Fruit fly (Drosophila melanogaster) whole organism, embryonic: ENCODE results near the gene Tango1.

Experiments
- B-H2 ChIP-seq: fragments of 200-800 bp; sonication (Bioruptor generic); optimal IDR thresholded peaks from 2 replicates; lab custom pipeline; 2018; ENCODE audit warnings: missing biosample characterization, mild to moderate bottlenecking, missing genetic modification characterization
- Blimp-1 ChIP-seq: fragments of 200-800 bp; sonication (Bioruptor generic); optimal IDR thresholded peaks from 3 replicates; lab custom pipeline; 2018; ENCODE audit warnings: missing biosample characterization, missing genetic modification characterization, mild to moderate bottlenecking, moderate library complexity, missing genetic modification reagents
- CG12659 ChIP-seq: fragments of 200-800 bp; sonication (Bioruptor generic); optimal IDR thresholded peaks from 3 replicates; lab custom pipeline; 2017; ENCODE audit warnings: mild to moderate bottlenecking, missing biosample characterization, missing genetic modification reagents, missing genetic modification characterization
- CG13287 ChIP-seq: fragments of 200-800 bp; sonication (Bioruptor generic); IDR thresholded peaks from 2 replicates; pipeline ENCODE4 v1.3.6; 2022; ENCODE audit warnings: missing biosample characterization, missing genetic modification characterization; ENCODE audit not compliant: partially characterized antibody
- CG13296 ChIP-seq: fragments of 200-800 bp; sonication (Bioruptor generic); optimal IDR thresholded peaks from 3 replicates; lab custom pipeline; 2018; ENCODE audit warnings: missing biosample characterization, mild to moderate bottlenecking, missing genetic modification characterization
- CG15514 ChIP-seq: fragments of 200-800 bp; sonication (Bioruptor generic); optimal IDR thresholded peaks from 3 replicates; lab custom pipeline; 2017; ENCODE audit warnings: missing biosample characterization, missing genetic modification characterization, mild to moderate bottlenecking, moderate library complexity, missing genetic modification reagents
- CG17385 ChIP-seq: fragments of 200-800 bp; sonication (Bioruptor generic); optimal IDR thresholded peaks from 3 replicates; lab custom pipeline; 2018; ENCODE audit warnings: missing biosample characterization, mild to moderate bottlenecking, missing genetic modification characterization
- CG2129 ChIP-seq: fragments of 200-800 bp; sonication (Bioruptor generic); IDR thresholded peaks from 2 replicates; pipeline ENCODE4 v1.3.6; 2022; ENCODE audit warnings: missing biosample characterization, missing genetic modification characterization; ENCODE audit not compliant: partially characterized antibody
- CG3065 ChIP-seq: fragments of 200-800 bp; sonication (Bioruptor generic); optimal IDR thresholded peaks from 2 replicates; lab custom pipeline; 2016; ENCODE audit warnings: missing biosample characterization, missing genetic modification characterization
- CG34376 ChIP-seq: fragments of 200-800 bp; sonication (Bioruptor generic); optimal IDR thresholded peaks from 2 replicates; lab custom pipeline; 2018; ENCODE audit warnings: missing biosample characterization, mild to moderate bottlenecking, missing genetic modification characterization
- CG3838 ChIP-seq: fragments of 200-800 bp; sonication (Bioruptor generic); optimal IDR thresholded peaks from 3 replicates; lab custom pipeline; 2016; ENCODE audit warnings: missing biosample characterization, missing genetic modification characterization
- CG4617 ChIP-seq: fragments of 200-800 bp; sonication (Bioruptor generic); optimal IDR thresholded peaks from 3 replicates; lab custom pipeline; 2016; ENCODE audit warnings: missing biosample characterization, missing genetic modification characterization, borderline replicate concordance
- CG4820 ChIP-seq: fragments of 200-800 bp; sonication (Bioruptor generic); optimal IDR thresholded peaks from 3 replicates; lab custom pipeline; 2016; ENCODE audit warnings: missing biosample characterization, missing genetic modification characterization
- CG6175 ChIP-seq: fragments of 200-800 bp; sonication (Bioruptor generic); IDR thresholded peaks from 3 replicates; pipeline ENCODE4 v1.3.6; 2022; ENCODE audit warnings: missing biosample characterization, missing genetic modification characterization
- CG6654 ChIP-seq: fragments of 200-800 bp; sonication (Bioruptor generic); optimal IDR thresholded peaks from 2 replicates; lab custom pipeline; 2017; ENCODE audit warnings: missing biosample characterization, mild to moderate bottlenecking, missing genetic modification characterization
- CG6791 ChIP-seq: fragments of 200-800 bp; sonication (Bioruptor generic); IDR thresholded peaks from 3 replicates; pipeline ENCODE4 v1.3.6; 2022; ENCODE audit warnings: missing biosample characterization, missing genetic modification characterization; ENCODE audit not compliant: partially characterized antibody
- CG6854 ChIP-seq: fragments of 200-800 bp; sonication (Bioruptor generic); optimal IDR thresholded peaks from 3 replicates; lab custom pipeline; 2017; ENCODE audit warnings: missing biosample characterization, mild to moderate bottlenecking, missing genetic modification characterization
- CG8089 ChIP-seq: fragments of 200-800 bp; sonication (Bioruptor generic); optimal IDR thresholded peaks from 3 replicates; lab custom pipeline; 2016; ENCODE audit warnings: missing biosample characterization, missing genetic modification characterization
- Dek ChIP-seq: fragments of 200-800 bp; sonication (Bioruptor generic); optimal IDR thresholded peaks from 3 replicates; lab custom pipeline; 2019; ENCODE audit warnings: missing biosample characterization, mild to moderate bottlenecking, missing genetic modification characterization, moderate library complexity
- Dll ChIP-seq: fragments of 200-800 bp; sonication (Bioruptor generic); IDR thresholded peaks from 4 replicates; pipeline ENCODE4 v1.3.6; 2022; ENCODE audit warnings: missing biosample characterization, missing genetic modification characterization; ENCODE audit not compliant: partially characterized antibody
- Dp ChIP-seq: fragments of 200-800 bp; sonication (Bioruptor generic); optimal IDR thresholded peaks from 2 replicates; lab custom pipeline; 2018; ENCODE audit warnings: missing biosample characterization, mild to moderate bottlenecking, missing genetic modification characterization, moderate library complexity
- E2f1 ChIP-seq: fragments of 200-800 bp; sonication (Bioruptor generic); IDR thresholded peaks from 2 replicates; pipeline ENCODE4 v1.3.6; 2022; ENCODE audit warnings: missing biosample characterization, missing genetic modification characterization
- Ets97D ChIP-seq: fragments of 200-800 bp; sonication (Bioruptor generic); optimal IDR thresholded peaks from 3 replicates; lab custom pipeline; 2016; ENCODE audit warnings: missing biosample characterization, missing genetic modification characterization
- Fer1 ChIP-seq: fragments of 200-800 bp; sonication (Bioruptor generic); optimal IDR thresholded peaks from 2 replicates; lab custom pipeline; 2017; ENCODE audit warnings: missing biosample characterization, mild to moderate bottlenecking, missing genetic modification characterization
- Hand ChIP-seq: fragments of 200-800 bp; sonication (Bioruptor generic); optimal IDR thresholded peaks from 2 replicates; lab custom pipeline; 2017; ENCODE audit warnings: mild to moderate bottlenecking, missing biosample characterization, missing genetic modification reagents, missing genetic modification characterization
- Lpt ChIP-seq: fragments of >200 bp; optimal IDR thresholded peaks from 2 replicates; lab custom pipeline; 2018; ENCODE audit warnings: missing biosample characterization, missing genetic modification characterization
- Med ChIP-seq: fragments of 200-800 bp; sonication (Bioruptor generic); peaks from one replicate; lab custom pipeline; 2016; ENCODE audit warnings: missing biosample characterization, missing genetic modification characterization, mild to moderate bottlenecking, inconsistent platforms, moderate library complexity
- Meics ChIP-seq: fragments of 200-800 bp; sonication (Bioruptor generic); optimal IDR thresholded peaks from 2 replicates; lab custom pipeline; 2017; ENCODE audit warnings: missing biosample characterization, mild to moderate bottlenecking, missing genetic modification characterization
- Nf-YB ChIP-seq: fragments of 200-800 bp; sonication (Bioruptor generic); optimal IDR thresholded peaks from 3 replicates; lab custom pipeline; 2019; ENCODE audit warnings: missing biosample characterization, mild to moderate bottlenecking, missing genetic modification characterization, moderate library complexity
- PHDP ChIP-seq: fragments of 200-800 bp; sonication (Bioruptor generic); optimal IDR thresholded peaks from 3 replicates; lab custom pipeline; 2018; ENCODE audit warnings: missing biosample characterization, mild to moderate bottlenecking, missing genetic modification characterization, moderate library complexity
- Pdp1 ChIP-seq, 2 experiments: fragments of 200-800 bp; sonication (Bioruptor generic); optimal IDR thresholded peaks; 3 replicates each; lab custom pipeline; 2016; ENCODE audit warnings: missing biosample characterization in 2 of 2, missing genetic modification characterization in 2 of 2, mild to moderate bottlenecking in 1 of 2, moderate library complexity in 1 of 2
- Six4 ChIP-seq: fragments of 200-800 bp; sonication (Bioruptor generic); optimal IDR thresholded peaks from 2 replicates; lab custom pipeline; 2016; ENCODE audit warnings: missing biosample characterization, missing genetic modification characterization
- Sry-β ChIP-seq: fragments of 200-800 bp; sonication (Bioruptor generic); optimal IDR thresholded peaks from 2 replicates; lab custom pipeline; 2018; ENCODE audit warnings: missing biosample characterization, mild to moderate bottlenecking, missing genetic modification characterization, moderate library complexity
- Sry-δ ChIP-seq: fragments of 200-800 bp; sonication (Bioruptor generic); optimal IDR thresholded peaks from 2 replicates; lab custom pipeline; 2016; ENCODE audit warnings: missing biosample characterization, missing genetic modification characterization
- Vsx1 ChIP-seq: fragments of 200-800 bp; sonication (Bioruptor generic); optimal IDR thresholded peaks from 2 replicates; lab custom pipeline; 2017; ENCODE audit warnings: missing biosample characterization, mild to moderate bottlenecking, missing genetic modification characterization, missing genetic modification reagents
- chm ChIP-seq: fragments of 200-800 bp; sonication (Bioruptor generic); IDR thresholded peaks from 2 replicates; pipeline ENCODE4 v1.3.6; 2022; ENCODE audit warnings: missing biosample characterization, missing genetic modification characterization
- crp ChIP-seq, 2 experiments: fragments of 200-800 bp; sonication (Bioruptor generic); optimal IDR thresholded peaks; 2 replicates in 1 of 2; 3 replicates in 1 of 2; lab custom pipeline; 2017; ENCODE audit warnings: missing biosample characterization in 2 of 2, missing genetic modification characterization in 2 of 2, mild to moderate bottlenecking in 1 of 2, moderate library complexity in 1 of 2
- exex ChIP-seq: fragments of 200-800 bp; sonication (Bioruptor generic); optimal IDR thresholded peaks from 4 replicates; lab custom pipeline; 2018; ENCODE audit warnings: missing biosample characterization, mild to moderate bottlenecking, missing genetic modification characterization, moderate library complexity
- hb ChIP-seq: fragments of 200-800 bp; sonication (Bioruptor generic); IDR thresholded peaks from 3 replicates; pipeline ENCODE4 v1.3.6; 2022; ENCODE audit warnings: missing biosample characterization, missing genetic modification characterization; ENCODE audit not compliant: partially characterized antibody
- mirr ChIP-seq: fragments of 200-800 bp; sonication (Bioruptor generic); optimal IDR thresholded peaks from 3 replicates; lab custom pipeline; 2018; ENCODE audit warnings: missing biosample characterization, mild to moderate bottlenecking, missing genetic modification characterization
- otp ChIP-seq: fragments of 200-800 bp; sonication (Bioruptor generic); IDR thresholded peaks from 3 replicates; pipeline ENCODE4, ENCODE4 v1.3.6; 2022; ENCODE audit warnings: missing biosample characterization, missing genetic modification characterization
- pzg ChIP-seq: fragments of 200-800 bp; sonication (Bioruptor generic); optimal IDR thresholded peaks from 3 replicates; lab custom pipeline; 2018; ENCODE audit warnings: missing biosample characterization, mild to moderate bottlenecking, missing genetic modification characterization, moderate library complexity
- sug ChIP-seq: fragments of 200-800 bp; optimal IDR thresholded peaks from 2 replicates; lab custom pipeline; 2019; ENCODE audit warnings: missing biosample characterization, mild to moderate bottlenecking, missing genetic modification characterization, moderate library complexity
- tup ChIP-seq: fragments of 200-800 bp; sonication (Bioruptor generic); optimal IDR thresholded peaks from 2 replicates; lab custom pipeline; 2016; ENCODE audit warnings: missing biosample characterization, mild to moderate bottlenecking, missing genetic modification characterization, moderate library complexity
- vvl ChIP-seq: fragments of 200-800 bp; sonication (Bioruptor generic); IDR thresholded peaks from 2 replicates; pipeline ENCODE4 v1.3.6; 2022; ENCODE audit warnings: missing biosample characterization, missing genetic modification characterization

Gene Tango1

DNA sequence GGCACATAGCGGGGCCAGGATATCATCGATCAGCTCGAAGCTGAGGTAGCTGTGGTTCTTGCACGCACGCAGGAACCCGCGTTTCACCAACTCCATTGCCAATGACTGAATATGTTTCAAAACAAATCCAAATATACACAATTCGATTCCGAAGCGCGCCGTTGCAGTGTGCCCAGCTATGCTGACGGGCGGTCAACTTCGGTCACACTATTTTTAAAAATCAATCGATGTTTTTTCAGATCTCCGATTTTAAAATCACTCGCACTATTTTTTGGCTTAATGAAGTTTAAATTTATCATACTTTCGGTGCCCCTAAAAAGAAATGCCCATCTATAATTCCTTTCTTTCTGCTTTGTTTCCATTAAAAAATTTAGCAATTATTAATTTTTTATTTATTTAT is 28.3 kb downstream of the Tango1 start, which contains the start of gene Nse1 (continued):
- TF ChIP-seq vvl (GFP tag; lab: Robert Waterston, UW) (peak; percentile 9; the same call in 1 of the 2 replicates), Six4 (GFP tag; lab: Kevin White, UChicago) (no peak), CG6791 (GFP tag; lab: Robert Waterston, UW) (peak; percentile 75), Sry-δ (GFP tag; lab: Kevin White, UChicago) (peak; percentile 84), CG12659 (GFP tag; lab: Kevin White, UChicago) (peak; percentile 20), crp (GFP tag; optimal IDR thresholded peaks at IDR 0.05; lab: Kevin White, UChicago) (peak in 1 of 2 experiments; percentile 1), Lpt (GFP tag; lab: Kevin White, UChicago) (no peak), CG4820 (GFP tag; lab: Kevin White, UChicago) (no peak), Ets97D (GFP tag; lab: Kevin White, UChicago) (peak; percentile 46), Nf-YB (GFP tag; lab: Kevin White, UChicago) (no peak), Vsx1 (no peak), CG6175 (GFP tag; lab: Robert Waterston, UW) (no peak), Dll (GFP tag; lab: Robert Waterston, UW) (peak; percentile 75; the same call in 3 of the 4 replicates), CG4617 (GFP tag; lab: Kevin White, UChicago) (peak; percentile 9), Fer1 (GFP tag; lab: Kevin White, UChicago) (no peak), pzg (GFP tag; lab: Kevin White, UChicago) (peak; percentile 82)

DNA sequence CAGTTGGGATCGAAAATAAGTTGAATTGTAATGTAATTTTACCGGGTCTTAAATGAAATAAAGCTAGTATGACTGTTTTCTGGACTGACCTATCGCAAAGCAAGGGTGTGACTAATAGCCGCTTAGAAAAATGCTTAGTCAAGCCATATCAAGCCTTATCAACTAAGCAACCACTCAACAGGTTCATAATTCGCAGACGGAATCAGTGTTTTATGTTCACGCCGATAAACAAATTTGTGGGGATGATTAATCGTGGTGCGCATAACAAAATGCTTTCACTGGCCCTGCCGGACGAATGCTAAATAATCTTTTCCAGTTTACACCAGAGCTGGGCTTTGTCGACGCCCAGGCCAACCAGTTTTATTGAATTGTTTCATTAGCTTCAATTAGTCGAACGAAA is 33.7 kb downstream of the Tango1 start:
- TF ChIP-seq exex (tag; lab: Kevin White, UChicago) (peak; percentile 87), mirr (GFP tag; lab: Kevin White, UChicago) (peak; percentile 71), CG6854 (GFP tag; lab: Kevin White, UChicago) (no peak), sug (tag; lab: Kevin White, UChicago) (peak; percentile 61), Dp (GFP tag; lab: Kevin White, UChicago) (no peak), CG3065 (no peak), CG34376 (GFP tag; lab: Kevin White, UChicago) (peak; percentile 74), Med (GFP tag; lab: Kevin White, UChicago) (peak; percentile 28), B-H2 (GFP tag; lab: Kevin White, UChicago) (peak; percentile 19), CG3838 (GFP tag; lab: Kevin White, UChicago) (no peak), CG2129 (GFP tag; lab: Robert Waterston, UW) (no peak), CG13296 (GFP tag; lab: Kevin White, UChicago) (peak; percentile 18), Pdp1 (GFP tag; optimal IDR thresholded peaks at IDR 0.05; lab: Kevin White, UChicago) (peak in 1 of 2 experiments; percentile 39), Dek (tag; lab: Kevin White, UChicago) (no peak), Sry-β (no peak), otp (0 out of 3 replicates have a peak, but pooled peaks have one; percentile 41), CG15514 (peak; percentile 71)

DNA sequence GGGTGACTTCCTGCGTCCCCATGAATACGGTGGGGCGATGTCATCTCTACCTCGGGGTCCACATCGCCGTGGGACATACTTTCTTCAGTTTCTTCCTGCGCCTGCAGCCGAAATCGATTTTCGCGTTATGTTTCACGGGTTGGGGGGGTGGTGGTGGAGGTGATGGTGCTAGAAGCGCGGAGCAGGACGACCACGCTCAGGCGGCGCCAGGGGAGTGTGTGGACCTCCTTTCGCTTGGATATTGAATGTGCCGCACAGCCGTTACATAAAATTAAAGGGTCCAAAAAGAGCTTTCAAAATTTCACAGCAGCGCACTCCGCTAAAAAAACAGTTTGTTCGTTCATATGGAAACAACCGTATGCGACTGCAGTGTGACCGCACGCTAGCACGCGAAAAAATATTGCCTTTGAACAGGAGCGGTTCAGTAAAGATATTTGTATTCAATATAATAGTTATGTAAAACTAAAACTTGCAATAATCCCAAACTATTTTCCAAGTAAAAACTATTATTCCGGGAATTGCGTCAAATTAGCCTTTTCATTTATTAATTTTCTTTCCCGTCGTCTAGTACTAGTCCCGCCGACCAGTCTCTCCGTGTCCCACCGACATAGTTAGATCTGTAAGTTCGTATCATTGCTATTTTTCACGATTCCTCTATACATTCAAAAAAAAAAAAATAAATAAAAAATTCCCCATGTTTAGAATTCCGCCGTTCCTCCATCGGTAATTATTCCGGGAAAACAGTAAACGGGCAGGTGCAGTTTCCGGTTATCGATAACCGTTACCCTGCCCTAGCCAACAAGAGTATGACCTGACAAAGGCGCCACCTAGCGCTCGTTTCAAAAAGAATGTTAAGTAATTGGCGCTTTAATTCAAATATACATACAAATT is 35.0 kb downstream of the Tango1 start, which contains the start of gene Nhe3:
Gene Nhe3 (minus strand): TSS at position 373 of the 891 bp plus-strand sequence.
- TF ChIP-seq Meics (peak; percentile 77), tup (GFP tag; lab: Kevin White, UChicago) (peak; percentile 74), E2f1 (GFP tag; lab: Robert Waterston, UW) (peak; percentile 71), PHDP (peak; percentile 71), CG8089 (peak; percentile 51), CG13287 (peak; percentile 47; the same call in 1 of the 2 replicates), CG12659 (GFP tag; lab: Kevin White, UChicago) (peak; percentile 89), chm (GFP tag; lab: Robert Waterston, UW) (0 out of 2 replicates have a peak, but pooled peaks have one; percentile 74), CG17385 (GFP tag; lab: Kevin White, UChicago) (peak; percentile 71), Blimp-1 (GFP tag; lab: Kevin White, UChicago) (peak; percentile 71), CG6654 (GFP tag; lab: Kevin White, UChicago) (peak; percentile 40), Hand (GFP tag; lab: Kevin White, UChicago) (peak; percentile 63), hb (GFP tag; lab: Robert Waterston, UW) (no peak)
